Worm (Caenorhabditis elegans): ENCODE measurements around the gene F09B12.7.
A peak's percentile ranks its signal among the peaks of the same experiment; 100 is the strongest.

The F09B12.7 gene

ce11 chrX:15120545-15120944 is 25.7 kb upstream of the F09B12.7 start:
- no peak for TF ChIP-seq flt-1 (GFP tag; IDR thresholded peaks at IDR 0.05)
- no peak for TF ChIP-seq hnd-1 (tag; optimal IDR thresholded peaks at IDR 0.05)
- no peak for TF ChIP-seq sea-1 (GFP tag; conservative IDR thresholded peaks at IDR 0.05)

DNA sequence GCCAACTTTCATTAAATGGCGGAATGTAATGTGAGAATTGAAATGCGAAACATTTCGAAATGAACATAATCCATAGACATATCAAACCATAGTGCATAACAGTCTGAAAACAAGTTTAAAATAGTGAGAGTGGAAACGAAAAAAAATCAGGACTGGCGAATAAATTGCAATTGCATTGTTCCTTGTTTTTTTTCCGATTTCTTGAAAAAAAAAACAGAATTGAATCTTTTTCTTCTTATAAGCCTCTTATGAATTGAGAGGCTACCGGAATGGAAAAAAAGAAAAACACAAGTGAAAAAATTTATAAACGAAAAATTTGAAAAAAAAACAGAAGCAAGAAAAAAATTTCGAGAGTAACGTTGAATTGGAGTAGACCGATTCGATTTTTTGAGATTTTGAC is 21.6 kb upstream of the F09B12.7 start, which contains the start of gene R07D5.2:
Gene R07D5.2 (minus strand): TSS at position 101 of the 400 bp plus-strand sequence.
- TF ChIP-seq ets-7 (tag; optimal IDR thresholded peaks at IDR 0.05) (no peak), ceh-36 (tag; optimal IDR thresholded peaks at IDR 0.05) (no peak), hmbx-1 (tag; optimal IDR thresholded peaks at IDR 0.05) (no peak), hmg-4 (GFP tag; optimal IDR thresholded peaks at IDR 0.05) (no peak), tbx-11 (GFP tag; IDR thresholded peaks at IDR 0.05) (no peak), scrt-1 (GFP tag; IDR thresholded peaks at IDR 0.05) (no peak), aly-1 (tag; optimal IDR thresholded peaks at IDR 0.05) (no peak), tbx-37 (GFP tag; conservative IDR thresholded peaks at IDR 0.05) (no peak), F13C5.2 (tag; optimal IDR thresholded peaks at IDR 0.05) (no peak), pes-1 (GFP tag; IDR thresholded peaks at IDR 0.05) (no peak), tra-4 (tag; optimal IDR thresholded peaks at IDR 0.05) (no peak), B0310.2 (tag; optimal IDR thresholded peaks at IDR 0.05) (no peak), sea-1 (GFP tag; conservative IDR thresholded peaks at IDR 0.05) (no peak), hnd-1 (tag; optimal IDR thresholded peaks at IDR 0.05) (no peak), flt-1 (GFP tag; IDR thresholded peaks at IDR 0.05) (no peak), ama-1 (optimal IDR thresholded peaks at IDR 0.05) (no peak), ceh-13 (GFP tag; optimal IDR thresholded peaks at IDR 0.05) (no peak)

- TF ChIP-seq aly-1 (tag; optimal IDR thresholded peaks at IDR 0.05) (no peak), tra-4 (tag; optimal IDR thresholded peaks at IDR 0.05) (no peak), pes-1 (GFP tag; IDR thresholded peaks at IDR 0.05) (no peak), hnd-1 (tag; optimal IDR thresholded peaks at IDR 0.05) (no peak), hmbx-1 (tag; optimal IDR thresholded peaks at IDR 0.05) (no peak)
Measured at ce11 chrX:15115748-15116147, 20.9 kb upstream of the F09B12.7 start.

DNA sequence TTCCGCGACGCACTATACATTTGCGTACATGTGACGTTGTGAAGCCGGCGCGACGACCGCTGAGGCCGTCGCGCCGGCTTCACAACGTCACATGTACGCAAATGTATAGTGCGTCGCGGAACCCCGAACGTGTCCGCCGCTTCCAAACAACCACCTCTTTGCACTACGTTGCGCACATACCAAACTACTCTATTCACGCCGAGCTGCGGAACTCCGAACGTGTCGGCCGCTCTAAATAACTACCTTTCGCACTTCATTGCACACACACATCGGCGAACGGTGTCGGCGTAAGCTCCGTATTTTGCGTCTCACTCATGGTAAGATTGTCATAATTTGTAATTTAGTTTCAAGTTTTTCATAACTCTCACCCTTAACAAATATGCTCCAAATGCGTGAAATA is 17.3 kb upstream of the F09B12.7 start:
- TF ChIP-seq ceh-13 (GFP tag; optimal IDR thresholded peaks at IDR 0.05) (no peak), hmg-4 (GFP tag; optimal IDR thresholded peaks at IDR 0.05) (no peak), hmbx-1 (tag; optimal IDR thresholded peaks at IDR 0.05) (no peak), ets-7 (tag; optimal IDR thresholded peaks at IDR 0.05) (no peak), tbx-37 (GFP tag; conservative IDR thresholded peaks at IDR 0.05) (no peak), ama-1 (optimal IDR thresholded peaks at IDR 0.05) (no peak), pes-1 (GFP tag; IDR thresholded peaks at IDR 0.05) (no peak), aly-1 (tag; optimal IDR thresholded peaks at IDR 0.05) (no peak), hnd-1 (tag; optimal IDR thresholded peaks at IDR 0.05) (no peak), flt-1 (GFP tag; IDR thresholded peaks at IDR 0.05) (no peak), F13C5.2 (tag; optimal IDR thresholded peaks at IDR 0.05) (no peak)

DNA sequence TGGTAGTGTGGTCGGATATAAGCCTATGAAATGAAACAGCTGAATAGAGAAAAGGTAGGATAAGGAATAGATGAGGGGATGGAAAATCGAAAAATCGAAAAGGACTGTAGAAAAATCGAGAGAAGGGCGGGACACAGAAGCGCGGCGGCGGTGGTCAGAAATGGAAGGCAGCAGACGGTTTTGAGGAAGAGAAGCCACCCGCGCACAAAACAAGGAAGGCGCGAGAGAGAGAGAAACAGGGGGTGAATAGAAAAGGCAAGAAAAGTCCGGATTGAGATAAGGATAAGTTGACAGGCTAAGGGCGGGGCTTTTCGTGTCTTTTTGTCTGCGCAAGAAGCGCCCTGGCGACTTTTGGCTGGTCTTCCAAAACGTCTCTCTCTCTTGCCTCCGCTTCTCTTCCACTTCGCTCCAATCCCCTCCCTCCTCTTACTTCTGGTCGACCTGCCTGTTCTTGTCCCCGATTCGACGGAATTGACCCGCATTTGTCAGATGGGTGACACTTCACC is 12.9 kb upstream of the F09B12.7 start, which contains the start of gene mlt-9:
Gene mlt-9 (minus strand): TSS at position 51 of the 506 bp plus-strand sequence.
- peak; percentile 20 for TF ChIP-seq aly-1 (tag; optimal IDR thresholded peaks at IDR 0.05)
- TF ChIP-seq B0310.2 (tag; optimal IDR thresholded peaks at IDR 0.05), result no peak
- no peak for TF ChIP-seq hmbx-1 (tag; optimal IDR thresholded peaks at IDR 0.05)
- TF ChIP-seq ama-1 (optimal IDR thresholded peaks at IDR 0.05), result no peak

DNA sequence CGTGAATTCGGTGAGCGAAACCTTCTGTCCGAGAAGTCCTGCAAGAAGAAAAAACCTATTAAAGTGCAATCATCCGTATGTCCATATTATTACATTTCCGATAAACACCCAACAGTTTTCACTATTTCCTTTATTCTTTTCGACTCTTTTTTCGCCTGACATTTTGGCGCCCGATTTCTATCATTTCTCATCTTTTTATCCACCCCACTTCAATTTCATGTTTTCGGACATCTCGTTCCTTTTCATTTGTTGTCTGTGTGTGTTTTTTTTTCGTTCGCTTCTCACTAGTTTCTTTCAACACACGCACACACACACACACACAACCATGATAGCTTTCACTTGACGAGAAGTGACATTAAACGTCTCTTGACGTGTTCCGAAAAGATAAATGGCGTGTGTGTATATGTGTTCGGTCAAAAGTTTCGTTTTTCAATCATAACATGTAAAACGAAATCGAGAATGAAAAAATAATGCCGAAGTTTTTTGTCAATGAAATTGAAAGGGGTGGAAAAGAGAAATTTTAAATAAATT is 10.2 kb upstream of the F09B12.7 start:
- TF ChIP-seq flt-1 (GFP tag; IDR thresholded peaks at IDR 0.05), result no peak
- TF ChIP-seq hnd-1 (tag; optimal IDR thresholded peaks at IDR 0.05), result no peak
- TF ChIP-seq ceh-36 (tag; optimal IDR thresholded peaks at IDR 0.05), result no peak
- no peak for TF ChIP-seq tra-4 (tag; optimal IDR thresholded peaks at IDR 0.05)
- no peak for TF ChIP-seq sea-1 (GFP tag; conservative IDR thresholded peaks at IDR 0.05)
- TF ChIP-seq scrt-1 (GFP tag; IDR thresholded peaks at IDR 0.05), result no peak
- TF ChIP-seq aly-1 (tag; optimal IDR thresholded peaks at IDR 0.05), result no peak
- TF ChIP-seq tbx-11 (GFP tag; IDR thresholded peaks at IDR 0.05), result no peak

DNA sequence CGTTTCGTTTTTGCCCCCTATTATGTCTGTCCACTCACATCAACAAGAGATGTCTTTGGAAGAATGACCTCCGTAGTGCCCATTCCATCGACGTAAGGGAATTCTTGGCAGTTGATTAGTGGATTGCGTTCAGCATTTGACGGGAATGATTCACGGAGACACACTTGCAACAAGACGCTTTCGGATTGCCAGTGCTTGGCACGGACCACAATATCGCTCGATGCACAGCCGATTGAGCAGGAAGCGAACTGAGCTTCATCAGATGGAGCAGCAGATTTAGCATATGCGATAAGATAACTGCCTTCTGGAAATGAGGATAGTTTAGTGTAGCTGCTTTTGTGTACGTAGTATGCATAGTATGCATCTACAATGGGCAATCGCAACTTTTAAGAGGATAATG is 8.6 kb upstream of the F09B12.7 start:
- TF ChIP-seq ets-7 (tag; optimal IDR thresholded peaks at IDR 0.05), result no peak

DNA sequence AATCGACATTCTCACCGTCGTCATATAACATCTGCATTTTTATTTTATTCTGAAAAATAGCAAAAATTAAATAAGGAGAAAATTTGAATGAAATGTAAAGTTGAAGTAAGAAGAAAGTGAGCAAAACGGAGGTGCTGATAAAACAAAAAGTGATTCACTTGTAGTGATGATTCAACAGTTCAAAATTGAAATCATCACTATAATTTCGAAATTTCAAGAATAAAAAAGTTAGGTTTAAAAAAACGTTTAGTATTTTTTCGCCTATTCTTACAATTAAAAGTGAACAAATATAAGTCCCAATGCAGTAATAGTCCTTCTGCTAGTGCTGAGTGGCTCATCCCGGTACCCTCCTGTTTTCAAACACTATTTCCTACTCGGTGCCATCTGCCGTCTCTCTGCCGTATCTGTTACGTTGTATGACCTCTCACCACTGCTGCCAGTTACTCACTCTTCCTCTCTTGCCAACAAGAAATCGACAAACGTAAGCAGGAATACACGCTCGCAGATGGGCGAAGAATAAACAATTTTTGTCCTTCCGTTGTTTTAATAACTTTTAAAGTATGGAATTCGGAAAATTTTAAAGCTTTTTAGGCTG is 5.6 kb upstream of the F09B12.7 start, which contains the start of gene dhhc-1:
Gene dhhc-1 (minus strand): TSS at position 51 of the 595 bp plus-strand sequence.
- TF ChIP-seq hmg-4 (GFP tag; optimal IDR thresholded peaks at IDR 0.05), result peak; percentile 45
- no peak for TF ChIP-seq tra-4 (tag; optimal IDR thresholded peaks at IDR 0.05)
- peak; percentile 28 for TF ChIP-seq F13C5.2 (tag; optimal IDR thresholded peaks at IDR 0.05)

- TF ChIP-seq pes-1 (GFP tag; IDR thresholded peaks at IDR 0.05) (no peak), hmg-4 (GFP tag; optimal IDR thresholded peaks at IDR 0.05) (no peak), hmbx-1 (tag; optimal IDR thresholded peaks at IDR 0.05) (no peak), ets-7 (tag; optimal IDR thresholded peaks at IDR 0.05) (no peak), B0310.2 (tag; optimal IDR thresholded peaks at IDR 0.05) (no peak), aly-1 (tag; optimal IDR thresholded peaks at IDR 0.05) (no peak), sea-1 (GFP tag; conservative IDR thresholded peaks at IDR 0.05) (no peak), flt-1 (GFP tag; IDR thresholded peaks at IDR 0.05) (no peak), tbx-37 (GFP tag; conservative IDR thresholded peaks at IDR 0.05) (no peak)
Measured at ce11 chrX:15097763-15098162, 2.9 kb upstream of the F09B12.7 start, which contains the start of gene F09B12.3. F09B12.3 (minus strand) TSS chrX:15097954.
